Fruit fly (Drosophila melanogaster) whole organism: ENCODE results near the gene cype.

Source experiments
- CG8478 ChIP-seq: fragments of >200 bp; optimal IDR thresholded peaks from 2 replicates; lab custom pipeline; 2018; ENCODE audit warnings: inconsistent platforms
- Dll ChIP-seq: fragments of >200 bp; optimal IDR thresholded peaks from 2 replicates; lab custom pipeline; 2017
- EcR ChIP-seq, 2 experiments: fragments of >200 bp; optimal IDR thresholded peaks; 2 replicates each; lab custom pipeline; 2017; ENCODE audit warnings: missing biosample characterization in 2 of 2, missing genetic modification characterization in 2 of 2, missing genetic modification reagents in 2 of 2
- pan ChIP-seq: fragments of >200 bp; optimal IDR thresholded peaks from 2 replicates; lab custom pipeline; 2017
- psq ChIP-seq: fragments of >200 bp; optimal IDR thresholded peaks from 2 replicates; lab custom pipeline; 2017
- usp ChIP-seq: fragments of >200 bp; optimal IDR thresholded peaks from 2 replicates; lab custom pipeline; 2017; ENCODE audit warnings: missing biosample characterization, missing genetic modification characterization, mixed read lengths

cype gene

dm6 chr2L:5324958-5325850 is 1.8 kb upstream of the cype start:
- no peak for TF ChIP-seq psq (lab: Kevin White, UChicago)
- TF ChIP-seq Dll (lab: Kevin White, UChicago), result peak; percentile 27

dm6 chr2L:5327266-5327621 is 217 bp downstream of the cype start:
- TF ChIP-seq CG8478 (lab: Kevin White, UChicago) (no peak), psq (lab: Kevin White, UChicago) (no peak), Dll (lab: Kevin White, UChicago) (no peak), EcR (GFP tag; optimal IDR thresholded peaks at IDR 0.05; lab: Kevin White, UChicago) (no peak), pan (lab: Kevin White, UChicago) (no peak), usp (GFP tag; lab: Kevin White, UChicago) (no peak)

dm6 chr2L:5328829-5329499 is 1.9 kb downstream of the cype start, which contains the start of gene CG14022:
Gene CG14022 (minus strand): TSS chr2L:5328879.
- TF ChIP-seq CG8478 (lab: Kevin White, UChicago), result no peak
- TF ChIP-seq pan (lab: Kevin White, UChicago), result no peak
- no peak for TF ChIP-seq usp (GFP tag; lab: Kevin White, UChicago)
- no peak for TF ChIP-seq psq (lab: Kevin White, UChicago)
- TF ChIP-seq EcR (GFP tag; optimal IDR thresholded peaks at IDR 0.05; lab: Kevin White, UChicago), result no peak
- no peak for TF ChIP-seq Dll (lab: Kevin White, UChicago)

dm6 chr2L:5329557-5329956 is 2.5 kb downstream of the cype start, which contains the start of gene TotM:
Gene TotM (plus strand): TSS chr2L:5329857.
- TF ChIP-seq Dll (lab: Kevin White, UChicago) (no peak), usp (GFP tag; lab: Kevin White, UChicago) (no peak), CG8478 (lab: Kevin White, UChicago) (no peak), pan (lab: Kevin White, UChicago) (no peak), psq (lab: Kevin White, UChicago) (no peak), EcR (GFP tag; optimal IDR thresholded peaks at IDR 0.05; lab: Kevin White, UChicago) (no peak)

dm6 chr2L:5332574-5332973 is 5.5 kb downstream of the cype start:
- TF ChIP-seq pan (lab: Kevin White, UChicago), result no peak
- TF ChIP-seq CG8478 (lab: Kevin White, UChicago), result no peak
- TF ChIP-seq Dll (lab: Kevin White, UChicago), result no peak
- no peak for TF ChIP-seq EcR (GFP tag; optimal IDR thresholded peaks at IDR 0.05; lab: Kevin White, UChicago)
- no peak for TF ChIP-seq usp (GFP tag; lab: Kevin White, UChicago)
- TF ChIP-seq psq (lab: Kevin White, UChicago), result no peak

dm6 chr2L:5337159-5337558 is 10.1 kb downstream of the cype start:
- TF ChIP-seq psq (lab: Kevin White, UChicago) (no peak), pan (lab: Kevin White, UChicago) (no peak), Dll (lab: Kevin White, UChicago) (no peak), usp (GFP tag; lab: Kevin White, UChicago) (no peak), CG8478 (lab: Kevin White, UChicago) (no peak), EcR (GFP tag; optimal IDR thresholded peaks at IDR 0.05; lab: Kevin White, UChicago) (no peak)

- TF ChIP-seq EcR (GFP tag; optimal IDR thresholded peaks at IDR 0.05; lab: Kevin White, UChicago) (no peak), pan (lab: Kevin White, UChicago) (no peak), CG8478 (lab: Kevin White, UChicago) (no peak), Dll (lab: Kevin White, UChicago) (no peak), psq (lab: Kevin White, UChicago) (no peak), usp (GFP tag; lab: Kevin White, UChicago) (no peak)
These were observed 11.1 kb downstream of the cype start, which contains the start of gene fusl for dm6 chr2L:5338024-5338720. Gene fusl (minus strand): TSS chr2L:5338073.

- no peak for TF ChIP-seq Dll (lab: Kevin White, UChicago)
- TF ChIP-seq CG8478 (lab: Kevin White, UChicago), result no peak
- no peak for TF ChIP-seq psq (lab: Kevin White, UChicago)
- TF ChIP-seq usp (GFP tag; lab: Kevin White, UChicago), result no peak
- TF ChIP-seq pan (lab: Kevin White, UChicago), result no peak
- no peak for TF ChIP-seq EcR (GFP tag; optimal IDR thresholded peaks at IDR 0.05; lab: Kevin White, UChicago)
These were observed 11.7 kb downstream of the cype start for dm6 chr2L:5338721-5339036.

dm6 chr2L:5341015-5341608 is 14.1 kb downstream of the cype start:
- no peak for TF ChIP-seq pan (lab: Kevin White, UChicago)
- TF ChIP-seq usp (GFP tag; lab: Kevin White, UChicago), result no peak
- no peak for TF ChIP-seq Dll (lab: Kevin White, UChicago)
- TF ChIP-seq psq (lab: Kevin White, UChicago), result no peak
- TF ChIP-seq EcR (GFP tag; optimal IDR thresholded peaks at IDR 0.05; lab: Kevin White, UChicago), result no peak
- TF ChIP-seq CG8478 (lab: Kevin White, UChicago), result no peak

dm6 chr2L:5342119-5342817 is 15.2 kb downstream of the cype start, which contains the start of gene Acsf2:
Gene Acsf2 (minus strand): TSS chr2L:5342234.
- TF ChIP-seq usp (GFP tag; lab: Kevin White, UChicago) (no peak), pan (lab: Kevin White, UChicago) (no peak), CG8478 (lab: Kevin White, UChicago) (no peak), psq (lab: Kevin White, UChicago) (no peak), EcR (GFP tag; optimal IDR thresholded peaks at IDR 0.05; lab: Kevin White, UChicago) (no peak), Dll (lab: Kevin White, UChicago) (no peak)
